Fruit fly (Drosophila melanogaster) whole organism, prepupa: ENCODE measurements around the gene CG12112.
A peak's percentile ranks its signal among the peaks of the same experiment; 100 is the strongest.

Source experiments
- CG10631 ChIP-seq: fragments of 200-800 bp; sonication (Bioruptor generic); optimal IDR thresholded peaks from 2 replicates; lab custom pipeline; 2016; ENCODE audit warnings: missing biosample characterization, missing genetic modification characterization
- CG10669 ChIP-seq: fragments of 200-800 bp; sonication (Bioruptor generic); optimal IDR thresholded peaks from 3 replicates; lab custom pipeline; 2018; ENCODE audit warnings: missing biosample characterization, mild to moderate bottlenecking, missing genetic modification characterization, moderate library complexity
- CG11294 ChIP-seq: fragments of 200-800 bp; sonication (Bioruptor generic); IDR thresholded peaks from 2 replicates; pipeline ENCODE4 v1.3.6; 2022; ENCODE audit warnings: missing biosample characterization, missing genetic modification characterization
- CG15336 ChIP-seq: fragments of 200-800 bp; sonication (Bioruptor generic); IDR thresholded peaks from 2 replicates; pipeline ENCODE4 v1.3.6; 2022; ENCODE audit warnings: missing biosample characterization, missing genetic modification characterization
- CG1621 ChIP-seq: fragments of 200-800 bp; sonication (Bioruptor generic); optimal IDR thresholded peaks from 3 replicates; lab custom pipeline; 2018; ENCODE audit warnings: missing biosample characterization, mild to moderate bottlenecking, missing genetic modification characterization
- CG16779 ChIP-seq: fragments of 200-800 bp; sonication (Bioruptor generic); optimal IDR thresholded peaks from 3 replicates; lab custom pipeline; 2017; ENCODE audit warnings: missing biosample characterization, mild to moderate bottlenecking, missing genetic modification characterization
- CG3032 ChIP-seq: fragments of 200-800 bp; optimal IDR thresholded peaks from 2 replicates; lab custom pipeline; 2019; ENCODE audit warnings: missing biosample characterization, mild to moderate bottlenecking, missing genetic modification characterization, moderate library complexity
- CG31627 ChIP-seq: fragments of 200-800 bp; sonication (Bioruptor generic); optimal IDR thresholded peaks from 3 replicates; lab custom pipeline; 2016; ENCODE audit warnings: missing biosample characterization, missing genetic modification characterization
- CG32006 ChIP-seq: fragments of 200-800 bp; sonication (Bioruptor generic); optimal IDR thresholded peaks from 3 replicates; lab custom pipeline; 2017; ENCODE audit warnings: missing biosample characterization, mild to moderate bottlenecking, missing genetic modification characterization
- CG34406 ChIP-seq: fragments of 200-800 bp; sonication (Bioruptor generic); optimal IDR thresholded peaks from 3 replicates; lab custom pipeline; 2016; ENCODE audit warnings: missing biosample characterization, missing genetic modification characterization
- CG4318 ChIP-seq: fragments of 200-800 bp; sonication (Bioruptor generic); optimal IDR thresholded peaks from 3 replicates; lab custom pipeline; 2017; ENCODE audit warnings: missing biosample characterization, mild to moderate bottlenecking, missing genetic modification characterization
- CG6163 ChIP-seq: fragments of 200-800 bp; sonication (Bioruptor generic); IDR thresholded peaks from 3 replicates; pipeline ENCODE4 v1.3.6; 2022; ENCODE audit warnings: missing biosample characterization, missing genetic modification characterization
- CG6276 ChIP-seq: fragments of 200-800 bp; sonication (Bioruptor generic); optimal IDR thresholded peaks from 2 replicates; lab custom pipeline; 2017; ENCODE audit warnings: missing biosample characterization, mild to moderate bottlenecking, missing genetic modification characterization
- CG6792 ChIP-seq: fragments of 200-800 bp; sonication (Bioruptor generic); optimal IDR thresholded peaks from 3 replicates; lab custom pipeline; 2016; ENCODE audit warnings: missing biosample characterization, missing genetic modification characterization
- CG6808 ChIP-seq: fragments of 200-800 bp; sonication (Bioruptor generic); optimal IDR thresholded peaks from 3 replicates; lab custom pipeline; 2017; ENCODE audit warnings: missing biosample characterization, missing genetic modification characterization, mild to moderate bottlenecking, moderate library complexity, missing genetic modification reagents
- CG7368 ChIP-seq: fragments of 200-800 bp; sonication (Bioruptor generic); optimal IDR thresholded peaks from 3 replicates; lab custom pipeline; 2016; ENCODE audit warnings: missing biosample characterization, missing genetic modification characterization
- CG8119 ChIP-seq: fragments of 200-800 bp; sonication (Bioruptor generic); IDR thresholded peaks from 3 replicates; pipeline ENCODE4 v1.3.6; 2022; ENCODE audit warnings: missing biosample characterization, missing genetic modification characterization
- CG8319 ChIP-seq: fragments of 200-800 bp; sonication (Bioruptor generic); optimal IDR thresholded peaks from 3 replicates; lab custom pipeline; 2016; ENCODE audit warnings: missing biosample characterization, missing genetic modification characterization
- CG8632 ChIP-seq: fragments of 200-800 bp; sonication (Bioruptor generic); optimal IDR thresholded peaks from 3 replicates; lab custom pipeline; 2016; ENCODE audit warnings: missing biosample characterization, missing genetic modification characterization
- Eip75B ChIP-seq: fragments of 200-800 bp; sonication (Bioruptor generic); optimal IDR thresholded peaks from 3 replicates; lab custom pipeline; 2016; ENCODE audit warnings: missing biosample characterization, missing genetic modification characterization
- Eip78C ChIP-seq: fragments of 200-800 bp; sonication (Bioruptor generic); peaks from one replicate; lab custom pipeline; 2016; ENCODE audit warnings: missing biosample characterization, missing genetic modification characterization
- Ets21C ChIP-seq: fragments of 200-800 bp; sonication (Bioruptor generic); optimal IDR thresholded peaks from 3 replicates; lab custom pipeline; 2016; ENCODE audit warnings: missing biosample characterization, missing genetic modification characterization
- Ets96B ChIP-seq: fragments of 200-800 bp; optimal IDR thresholded peaks from 2 replicates; lab custom pipeline; 2019; ENCODE audit warnings: missing biosample characterization, mild to moderate bottlenecking, missing genetic modification characterization, moderate library complexity
- Hr38 ChIP-seq: sonication (Bioruptor generic); optimal IDR thresholded peaks from 2 replicates; lab custom pipeline; 2016; ENCODE audit warnings: missing biosample characterization, missing genetic modification characterization
- Hr39 ChIP-seq: fragments of 200-800 bp; sonication (Bioruptor generic); optimal IDR thresholded peaks from 2 replicates; lab custom pipeline; 2016; ENCODE audit warnings: missing biosample characterization, missing genetic modification characterization
- Hr4 ChIP-seq: fragments of 200-800 bp; sonication (Bioruptor generic); optimal IDR thresholded peaks from 3 replicates; lab custom pipeline; 2016; ENCODE audit warnings: missing biosample characterization, missing genetic modification characterization
- Met ChIP-seq: fragments of 200-800 bp; sonication (Bioruptor generic); optimal IDR thresholded peaks from 3 replicates; lab custom pipeline; 2016; ENCODE audit warnings: missing biosample characterization, missing genetic modification characterization
- OdsH ChIP-seq: fragments of 200-800 bp; sonication (Bioruptor generic); optimal IDR thresholded peaks from 3 replicates; lab custom pipeline; 2016; ENCODE audit warnings: missing biosample characterization, missing genetic modification characterization
- Sox102F ChIP-seq: fragments of 200-800 bp; sonication (Bioruptor generic); optimal IDR thresholded peaks from 2 replicates; lab custom pipeline; 2016; ENCODE audit warnings: missing biosample characterization, mild to moderate bottlenecking, missing genetic modification characterization
- Sox14 ChIP-seq: fragments of 200-800 bp; sonication (Bioruptor generic); optimal IDR thresholded peaks from 3 replicates; lab custom pipeline; 2016; ENCODE audit warnings: missing biosample characterization, missing genetic modification characterization
- cyc ChIP-seq: fragments of 200-800 bp; sonication (Bioruptor generic); optimal IDR thresholded peaks from 3 replicates; lab custom pipeline; 2016; ENCODE audit warnings: missing biosample characterization, missing genetic modification characterization
- eg ChIP-seq: fragments of 200-800 bp; sonication (Bioruptor generic); IDR thresholded peaks from 3 replicates; pipeline ENCODE4 v1.3.6; 2022; ENCODE audit warnings: missing biosample characterization, missing genetic modification characterization
- esn ChIP-seq: fragments of 200-800 bp; sonication (Bioruptor generic); optimal IDR thresholded peaks from 2 replicates; lab custom pipeline; 2016; ENCODE audit warnings: missing biosample characterization, mild to moderate bottlenecking, missing genetic modification characterization, moderate library complexity
- fd59A ChIP-seq: fragments of 200-800 bp; sonication (Bioruptor generic); optimal IDR thresholded peaks from 2 replicates; lab custom pipeline; 2017; ENCODE audit warnings: missing biosample characterization, mild to moderate bottlenecking, missing genetic modification characterization, missing genetic modification reagents
- fkh ChIP-seq: fragments of 200-800 bp; sonication (Bioruptor generic); optimal IDR thresholded peaks from 3 replicates; lab custom pipeline; 2017; ENCODE audit warnings: missing biosample characterization, mild to moderate bottlenecking, missing genetic modification characterization, moderate library complexity
- lz ChIP-seq: fragments of 200-800 bp; sonication (Bioruptor generic); optimal IDR thresholded peaks from 3 replicates; lab custom pipeline; 2016; ENCODE audit warnings: missing biosample characterization, missing genetic modification characterization
- net ChIP-seq: fragments of 200-800 bp; sonication (Bioruptor generic); optimal IDR thresholded peaks from 3 replicates; lab custom pipeline; 2016; ENCODE audit warnings: missing biosample characterization, missing genetic modification characterization
- pdm3 ChIP-seq: fragments of 200-800 bp; sonication (Bioruptor generic); optimal IDR thresholded peaks from 3 replicates; lab custom pipeline; 2016; ENCODE audit warnings: missing biosample characterization, missing genetic modification characterization
- spab ChIP-seq: fragments of 200-800 bp; sonication (Bioruptor generic); optimal IDR thresholded peaks from 2 replicates; lab custom pipeline; 2017; ENCODE audit warnings: missing biosample characterization, mild to moderate bottlenecking, missing genetic modification characterization, missing genetic modification reagents
- svp ChIP-seq: fragments of 200-800 bp; sonication (Bioruptor generic); peaks from one replicate; lab custom pipeline; 2016; ENCODE audit warnings: missing biosample characterization, missing genetic modification characterization
- topi ChIP-seq: fragments of 200-800 bp; sonication (Bioruptor generic); optimal IDR thresholded peaks from 3 replicates; lab custom pipeline; 2016; ENCODE audit warnings: missing biosample characterization, missing genetic modification characterization

Gene CG12112

dm6 chrX:8538182-8538581 lies 21.8 kb downstream of the CG12112 start (continued):
- TF ChIP-seq fkh (GFP tag; lab: Kevin White, UChicago) (no peak), Eip75B (GFP tag; lab: Kevin White, UChicago) (peak; percentile 2), spab (GFP tag; lab: Kevin White, UChicago) (no peak), Ets21C (GFP tag; lab: Kevin White, UChicago) (no peak), CG6792 (GFP tag; lab: Kevin White, UChicago) (no peak), CG3032 (no peak), CG34406 (GFP tag; lab: Kevin White, UChicago) (no peak), Hr4 (peak; percentile 51), CG1621 (tag; lab: Kevin White, UChicago) (no peak), Hr39 (GFP tag; lab: Kevin White, UChicago) (peak; percentile 27), CG15336 (GFP tag; lab: Robert Waterston, UW) (peak; percentile 36; the same call in 1 of the 2 replicates), CG8632 (GFP tag; lab: Kevin White, UChicago) (no peak), CG4318 (GFP tag; lab: Kevin White, UChicago) (no peak), CG31627 (peak; percentile 15)
- TF ChIP-seq, all 60 proteins: peak for 19

- TF ChIP-seq CG31627 (no peak), Hr39 (GFP tag; lab: Kevin White, UChicago) (peak; percentile 6), Met (GFP tag; lab: Kevin White, UChicago) (peak; percentile 0), CG3032 (no peak), spab (GFP tag; lab: Kevin White, UChicago) (no peak), svp (peak; percentile 53), Sox102F (GFP tag; lab: Kevin White, UChicago) (no peak), CG16779 (tag; lab: Kevin White, UChicago) (no peak), eg (no peak), CG7368 (GFP tag; lab: Kevin White, UChicago) (no peak), fkh (GFP tag; lab: Kevin White, UChicago) (no peak), CG10669 (GFP tag; lab: Kevin White, UChicago) (no peak), CG8319 (GFP tag; lab: Kevin White, UChicago) (no peak), OdsH (GFP tag; lab: Kevin White, UChicago) (no peak)
Observed at dm6 chrX:8536649-8537048, 23.3 kb downstream of the CG12112 start.

- TF ChIP-seq Sox14 (GFP tag; lab: Kevin White, UChicago) (no peak), CG6276 (GFP tag; lab: Kevin White, UChicago) (peak; percentile 35), Hr39 (GFP tag; lab: Kevin White, UChicago) (no peak), CG11294 (GFP tag; lab: Robert Waterston, UW) (peak; percentile 27; the same call in 1 of the 2 replicates), Hr38 (GFP tag; lab: Kevin White, UChicago) (no peak), Sox102F (GFP tag; lab: Kevin White, UChicago) (no peak), topi (GFP tag; lab: Kevin White, UChicago) (no peak), Eip78C (GFP tag; lab: Kevin White, UChicago) (no peak), CG32006 (GFP tag; lab: Kevin White, UChicago) (peak; percentile 19), CG10631 (no peak), CG8119 (GFP tag; lab: Robert Waterston, UW) (peak; percentile 54; the same call in 2 of the 3 replicates), fkh (GFP tag; lab: Kevin White, UChicago) (no peak), esn (GFP tag; lab: Kevin White, UChicago) (no peak), net (GFP tag; lab: Kevin White, UChicago) (no peak), pdm3 (no peak), fd59A (GFP tag; lab: Kevin White, UChicago) (no peak), eg (peak; percentile 72), CG16779 (tag; lab: Kevin White, UChicago) (no peak), Ets96B (tag; lab: Kevin White, UChicago) (no peak), Eip75B (GFP tag; lab: Kevin White, UChicago) (no peak), CG6163 (GFP tag; lab: Robert Waterston, UW) (no peak), cyc (GFP tag; lab: Kevin White, UChicago) (no peak), CG15336 (GFP tag; lab: Robert Waterston, UW) (peak; percentile 67), CG6808 (GFP tag; lab: Kevin White, UChicago) (no peak), lz (GFP tag; lab: Kevin White, UChicago) (no peak), Hr4 (peak; percentile 27)
- TF ChIP-seq, all 60 proteins: peak for 7
Observed at dm6 chrX:8534734-8535133, 25.3 kb downstream of the CG12112 start.
